Worm (Caenorhabditis elegans) whole organism, L4 larva: ENCODE data around the gene pigw-1.

Experiments used
- F37D6.2 ChIP-seq: sonication (generic microtip); optimal IDR thresholded peaks from 2 replicates; lab custom pipeline; 2016; ENCODE audit warnings: mild to moderate bottlenecking, missing genetic modification characterization, missing compliant biosample characterization
- T20F7.1 ChIP-seq: fragments of 200-800 bp; sonication (Bioruptor generic); optimal IDR thresholded peaks from 2 replicates; lab custom pipeline; 2018; ENCODE audit warnings: mild to moderate bottlenecking, missing genetic modification characterization, missing compliant biosample characterization
- aly-2 ChIP-seq: sonication (generic microtip); optimal IDR thresholded peaks from 2 replicates; lab custom pipeline; 2018; ENCODE audit warnings: missing biosample characterization, missing genetic modification characterization
- arid-1 ChIP-seq: fragments of 200-800 bp; sonication (Bioruptor generic); conservative IDR thresholded peaks from 2 replicates; pipeline ENCODE4 v1.3.6; 2022; ENCODE audit warnings: missing genetic modification reagents, missing genetic modification characterization, missing compliant biosample characterization
- ceh-28 ChIP-seq: fragments of 150-350 bp; optimal IDR thresholded peaks from 2 replicates; lab custom pipeline; 2014; ENCODE audit warnings: missing biosample characterization, missing genetic modification reagents, missing genetic modification characterization
- ceh-62 ChIP-seq: sonication (generic microtip); optimal IDR thresholded peaks from 2 replicates; lab custom pipeline; 2017; ENCODE audit warnings: missing biosample characterization, missing genetic modification characterization
- ceh-82 ChIP-seq: sonication (generic microtip); optimal IDR thresholded peaks from 2 replicates; lab custom pipeline; 2017; ENCODE audit warnings: missing biosample characterization, missing genetic modification characterization
- ces-1 ChIP-seq: fragments of 150-350 bp; sonication (generic microtip); optimal IDR thresholded peaks from 4 replicates; lab custom pipeline; 2014; ENCODE audit warnings: missing biosample characterization, missing genetic modification reagents, missing genetic modification characterization
- daf-12 ChIP-seq: fragments of 150-350 bp; optimal IDR thresholded peaks from 2 replicates; lab custom pipeline; 2014; ENCODE audit warnings: missing biosample characterization, missing genetic modification reagents, missing genetic modification characterization
- daf-16 ChIP-seq, 3 experiments: sonication (generic microtip); optimal IDR thresholded peaks; 2 replicates each; lab custom pipeline; 2016 to 2017; ENCODE audit warnings: missing genetic modification characterization in 3 of 3, missing genetic modification reagents in 3 of 3, mild to moderate bottlenecking in 2 of 3, missing compliant biosample characterization in 2 of 3, missing biosample characterization in 1 of 3, moderate library complexity in 1 of 3
- daf-19 ChIP-seq: fragments of 200-800 bp; sonication (Bioruptor generic); conservative IDR thresholded peaks from 2 replicates; pipeline ENCODE4 v1.3.6; 2022; ENCODE audit warnings: missing genetic modification characterization, missing compliant biosample characterization
- daf-8 ChIP-seq: fragments of 200-800 bp; sonication (Bioruptor generic); IDR thresholded peaks from 2 replicates; pipeline ENCODE4 v1.3.6; 2022; ENCODE audit warnings: missing genetic modification characterization, missing compliant biosample characterization
- dmd-6 ChIP-seq: fragments of 200-800 bp; sonication (Bioruptor generic); IDR thresholded peaks from 2 replicates; pipeline ENCODE4 v1.3.6; 2022; ENCODE audit warnings: missing genetic modification reagents, missing genetic modification characterization, missing compliant biosample characterization
- duxl-1 ChIP-seq: sonication (generic microtip); optimal IDR thresholded peaks from 2 replicates; lab custom pipeline; 2016; ENCODE audit warnings: mild to moderate bottlenecking, missing genetic modification characterization, moderate library complexity, missing compliant biosample characterization; ENCODE audit not compliant: poor library complexity
- dve-1 ChIP-seq: sonication (generic microtip); optimal IDR thresholded peaks from 2 replicates; lab custom pipeline; 2017; ENCODE audit warnings: antibody characterized with exemption, mild to moderate bottlenecking, missing genetic modification characterization, missing compliant biosample characterization; ENCODE audit not compliant: insufficient read depth
- egl-27 ChIP-seq: sonication (generic microtip); optimal IDR thresholded peaks from 3 replicates; lab custom pipeline; 2017; ENCODE audit warnings: missing biosample characterization, missing genetic modification reagents, missing genetic modification characterization
- egl-43 ChIP-seq: fragments of 200-800 bp; sonication (Bioruptor generic); IDR thresholded peaks from 2 replicates; pipeline ENCODE4 v1.3.6; 2022; ENCODE audit warnings: missing genetic modification reagents, missing genetic modification characterization, missing compliant biosample characterization
- hif-1 ChIP-seq, 2 experiments: sonication (generic microtip); optimal IDR thresholded peaks; 2 replicates each; lab custom pipeline; 2016 to 2017; ENCODE audit warnings: missing compliant biosample characterization in 2 of 2, missing genetic modification characterization in 2 of 2, missing genetic modification reagents in 2 of 2, missing genotype in 2 of 2, mild to moderate bottlenecking in 1 of 2
- hlh-11 ChIP-seq: fragments of 200-800 bp; sonication (Bioruptor generic); optimal IDR thresholded peaks from 2 replicates; lab custom pipeline; 2018; ENCODE audit warnings: mild to moderate bottlenecking, missing genetic modification characterization, missing compliant biosample characterization
- hlh-30 ChIP-seq: sonication (generic microtip); optimal IDR thresholded peaks from 2 replicates; lab custom pipeline; 2017; ENCODE audit warnings: antibody characterized with exemption, mild to moderate bottlenecking, missing genetic modification characterization, missing compliant biosample characterization; ENCODE audit not compliant: insufficient read depth
- hmg-1.1 ChIP-seq: fragments of 200-800 bp; sonication (Bioruptor generic); IDR thresholded peaks from 2 replicates; pipeline ENCODE4 v1.3.6; 2022; ENCODE audit warnings: missing genetic modification reagents, missing genetic modification characterization, missing compliant biosample characterization
- lin-1 ChIP-seq: fragments of 200-800 bp; sonication (Bioruptor generic); IDR thresholded peaks from 2 replicates; pipeline ENCODE4 v1.3.6; 2022; ENCODE audit warnings: missing genetic modification reagents, missing genetic modification characterization, missing compliant biosample characterization
- lin-29 ChIP-seq: fragments of 200-800 bp; sonication (Bioruptor generic); IDR thresholded peaks from 2 replicates; pipeline ENCODE4 v1.3.6; 2022; ENCODE audit warnings: missing genetic modification reagents, missing genetic modification characterization, missing compliant biosample characterization
- lin-38 ChIP-seq: fragments of 200-800 bp; sonication (Bioruptor generic); IDR thresholded peaks from 2 replicates; pipeline ENCODE4 v1.3.6; 2022; ENCODE audit warnings: missing genetic modification reagents, missing genetic modification characterization, missing compliant biosample characterization
- madf-9 ChIP-seq: fragments of 200-800 bp; sonication (Bioruptor generic); conservative IDR thresholded peaks from 2 replicates; pipeline ENCODE4 v1.3.6; 2022; ENCODE audit warnings: missing genetic modification reagents, missing genetic modification characterization, missing compliant biosample characterization
- mxl-2 ChIP-seq: fragments of 200-800 bp; sonication (Bioruptor generic); conservative IDR thresholded peaks from 2 replicates; pipeline ENCODE4 v1.3.6; 2022; ENCODE audit warnings: missing genetic modification reagents, missing genetic modification characterization, missing compliant biosample characterization
- mxl-3 ChIP-seq: fragments of 200-800 bp; sonication (Bioruptor generic); optimal IDR thresholded peaks from 2 replicates; lab custom pipeline; 2018; ENCODE audit warnings: mild to moderate bottlenecking, missing genetic modification characterization, missing compliant biosample characterization
- nhr-102 ChIP-seq: sonication (generic microtip); optimal IDR thresholded peaks from 2 replicates; lab custom pipeline; 2016; ENCODE audit warnings: mild to moderate bottlenecking, missing genetic modification characterization, moderate library complexity, missing compliant biosample characterization
- nhr-28 ChIP-seq: fragments of 150-350 bp; optimal IDR thresholded peaks from 2 replicates; lab custom pipeline; 2014; ENCODE audit warnings: missing biosample characterization, missing genetic modification characterization
- nhr-41 ChIP-seq: fragments of 200-800 bp; sonication (Bioruptor generic); IDR thresholded peaks from 2 replicates; pipeline ENCODE4 v1.3.6; 2022; ENCODE audit warnings: missing genetic modification reagents, missing genetic modification characterization, missing compliant biosample characterization
- pqm-1 ChIP-seq: sonication (generic microtip); optimal IDR thresholded peaks from 2 replicates; lab custom pipeline; 2017; ENCODE audit warnings: missing biosample characterization, missing genetic modification characterization
- set-16 ChIP-seq: fragments of 200-800 bp; sonication (Bioruptor generic); IDR thresholded peaks from 2 replicates; pipeline ENCODE4 v1.3.6; 2022; ENCODE audit warnings: missing genetic modification reagents, missing genetic modification characterization, missing compliant biosample characterization
- tra-1 ChIP-seq: fragments of 200-800 bp; sonication (Bioruptor generic); IDR thresholded peaks from 2 replicates; pipeline ENCODE4 v1.3.6; 2022; ENCODE audit warnings: missing genetic modification reagents, missing genetic modification characterization, missing compliant biosample characterization
- unc-62 ChIP-seq, 3 experiments: fragments of 150-350 bp in 1 of 3; sonication (generic microtip); optimal IDR thresholded peaks in 2 of 3; peaks in 1 of 3; 1 replicate in 1 of 3; 2 replicates in 2 of 3; lab custom pipeline; 2014 to 2017; ENCODE audit warnings: missing biosample characterization in 3 of 3, missing genetic modification characterization in 3 of 3, missing genetic modification reagents in 3 of 3, missing genotype in 1 of 3
- vab-7 ChIP-seq: fragments of 200-800 bp; sonication (Bioruptor generic); IDR thresholded peaks from 2 replicates; pipeline ENCODE4 v1.3.6; 2022; ENCODE audit warnings: missing genetic modification reagents, missing genetic modification characterization, missing compliant biosample characterization
- zag-1 ChIP-seq: fragments of 150-350 bp; optimal IDR thresholded peaks from 2 replicates; lab custom pipeline; 2014; ENCODE audit warnings: missing biosample characterization, missing genetic modification characterization
- zfp-2 ChIP-seq: sonication (generic microtip); optimal IDR thresholded peaks from 2 replicates; lab custom pipeline; 2016; ENCODE audit warnings: mild to moderate bottlenecking, missing genetic modification characterization, missing compliant biosample characterization
- zfp-3 ChIP-seq: fragments of 200-800 bp; sonication (Bioruptor generic); conservative IDR thresholded peaks from 2 replicates; pipeline ENCODE4 v1.3.6; 2022; ENCODE audit warnings: missing genetic modification reagents, missing genetic modification characterization, missing compliant biosample characterization
- zip-11 ChIP-seq: fragments of 200-800 bp; sonication (Bioruptor generic); IDR thresholded peaks from 2 replicates; pipeline ENCODE4 v1.3.6; 2022; ENCODE audit warnings: missing genetic modification characterization, missing compliant biosample characterization
- zip-2 ChIP-seq: fragments of 150-350 bp; optimal IDR thresholded peaks from 2 replicates; lab custom pipeline; 2014; ENCODE audit warnings: missing biosample characterization, missing genetic modification characterization

The pigw-1 gene

ce11 chrII:2922782-2923181 lies 38.1 kb upstream of the pigw-1 start:
- TF ChIP-seq unc-62 (GFP tag; optimal IDR thresholded peaks at IDR 0.05 in 1 of 2; lab: Kevin White, UChicago) (no peak), unc-62 (tag; optimal IDR thresholded peaks at IDR 0.05; lab: Kevin White, UChicago) (no peak), tra-1 (GFP tag; lab: Robert Waterston, UW) (no peak), F37D6.2 (no peak), lin-1 (GFP tag; lab: Robert Waterston, UW) (0 out of 2 replicates have a peak, but pooled peaks have one; percentile 2), aly-2 (no peak), zip-2 (no peak), zfp-3 (GFP tag; lab: Robert Waterston, UW) (no peak), set-16 (GFP tag; lab: Robert Waterston, UW) (peak; percentile 55), lin-38 (0 out of 2 replicates have a peak, but pooled peaks have one; percentile 23), egl-43 (GFP tag; lab: Robert Waterston, UW) (no peak), zag-1 (tag; lab: Kevin White, UChicago) (no peak), T20F7.1 (GFP tag; lab: Kevin White, UChicago) (no peak), nhr-102 (tag; lab: Kevin White, UChicago) (no peak), mxl-3 (GFP tag; lab: Kevin White, UChicago) (no peak)

- peak in 1 of 2 experiments; percentile 3 for TF ChIP-seq hif-1 (tag; optimal IDR thresholded peaks at IDR 0.05; lab: Kevin White, UChicago)
- TF ChIP-seq unc-62 (GFP tag; optimal IDR thresholded peaks at IDR 0.05 in 1 of 2; lab: Kevin White, UChicago), result no peak
- TF ChIP-seq unc-62 (tag; optimal IDR thresholded peaks at IDR 0.05; lab: Kevin White, UChicago), result no peak
- peak; percentile 41 for TF ChIP-seq dmd-6 (GFP tag; lab: Robert Waterston, UW)
- no peak for TF ChIP-seq daf-19 (GFP tag; lab: Robert Waterston, UW)
- TF ChIP-seq hlh-11 (tag; lab: Kevin White, UChicago), result peak; percentile 49
- TF ChIP-seq daf-16 (GFP tag; optimal IDR thresholded peaks at IDR 0.05; lab: Kevin White, UChicago), result no peak
- TF ChIP-seq daf-16 (tag; optimal IDR thresholded peaks at IDR 0.05; lab: Kevin White, UChicago), result peak; percentile 33
- no peak for TF ChIP-seq zfp-3 (GFP tag; lab: Robert Waterston, UW)
- TF ChIP-seq lin-1 (GFP tag; lab: Robert Waterston, UW), result peak; percentile 10; the same call in 1 of the 2 replicates
- peak; percentile 57 for TF ChIP-seq dve-1 (tag; lab: Kevin White, UChicago)
- peak; percentile 45 for TF ChIP-seq hlh-30 (tag; lab: Kevin White, UChicago)
- peak; percentile 17 for TF ChIP-seq nhr-28 (tag; lab: Kevin White, UChicago)
- TF ChIP-seq pqm-1, result peak; percentile 41
- TF ChIP-seq arid-1 (GFP tag; lab: Robert Waterston, UW), result no peak
- TF ChIP-seq, all 104 proteins: peak for 9
These were observed 37.6 kb upstream of the pigw-1 start for ce11 chrII:2922359-2922758.

DNA sequence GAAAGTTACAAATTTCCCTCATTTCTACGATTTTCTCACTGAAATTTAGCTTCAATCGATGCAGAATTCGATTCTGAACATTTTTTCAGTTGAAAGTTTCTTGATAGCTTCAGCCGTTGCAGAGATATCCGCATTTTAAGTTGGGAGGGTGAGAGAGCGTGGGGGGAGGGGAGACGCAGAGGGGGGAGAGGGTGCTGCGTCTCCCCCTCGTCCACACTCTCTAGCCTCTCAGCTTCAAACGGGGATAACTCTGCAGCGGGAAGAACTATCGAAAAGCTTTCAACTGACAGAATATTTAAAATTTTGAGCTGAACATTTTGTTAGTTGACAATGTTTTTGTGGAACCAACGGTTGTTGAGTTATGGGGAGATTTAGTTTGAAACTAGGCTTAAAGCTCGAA lies 37.1 kb upstream of the pigw-1 start:
- TF ChIP-seq mxl-2 (GFP tag; lab: Robert Waterston, UW) (no peak), set-16 (GFP tag; lab: Robert Waterston, UW) (peak; percentile 66)
- TF ChIP-seq, all 104 proteins: peak for 1

- TF ChIP-seq ceh-28 (tag; lab: Kevin White, UChicago) (no peak), duxl-1 (peak; percentile 43), F37D6.2 (no peak), aly-2 (no peak), zfp-2 (no peak), hmg-1.1 (GFP tag; lab: Robert Waterston, UW) (peak; percentile 79), zip-11 (GFP tag; lab: Robert Waterston, UW) (no peak), ceh-62 (tag; lab: Kevin White, UChicago) (no peak), egl-43 (GFP tag; lab: Robert Waterston, UW) (peak; percentile 56; the same call in 1 of the 2 replicates), lin-29 (no peak), vab-7 (no peak), ceh-82 (tag; lab: Kevin White, UChicago) (no peak), madf-9 (GFP tag; lab: Robert Waterston, UW) (no peak), lin-38 (peak; percentile 70), hlh-11 (tag; lab: Kevin White, UChicago) (peak; percentile 95), nhr-41 (GFP tag; lab: Robert Waterston, UW) (no peak), egl-27 (tag; lab: Kevin White, UChicago) (no peak), T20F7.1 (GFP tag; lab: Kevin White, UChicago) (no peak), nhr-28 (tag; lab: Kevin White, UChicago) (peak; percentile 14), ces-1 (GFP tag; lab: Kevin White, UChicago) (no peak), daf-12 (no peak), hif-1 (tag; optimal IDR thresholded peaks at IDR 0.05; lab: Kevin White, UChicago) (peak in 1 of 2 experiments; percentile 7), daf-8 (no peak), set-16 (GFP tag; lab: Robert Waterston, UW) (no peak)
These were observed 36.2 kb upstream of the pigw-1 start for ce11 chrII:2920817-2921458.
